Worm (Caenorhabditis elegans) whole organism, L4 larva: ENCODE results near the gene flp-25.

Experiments
- F49E8.2 ChIP-seq: sonication (generic microtip); optimal IDR thresholded peaks from 2 replicates; lab custom pipeline; 2016; ENCODE audit warnings: missing compliant biosample characterization, mild to moderate bottlenecking, missing genetic modification characterization, borderline replicate concordance
- egl-27 ChIP-seq: sonication (generic microtip); optimal IDR thresholded peaks from 3 replicates; lab custom pipeline; 2017; ENCODE audit warnings: missing biosample characterization, missing genetic modification reagents, missing genetic modification characterization
- hmg-1.1 ChIP-seq: fragments of 200-800 bp; sonication (Bioruptor generic); IDR thresholded peaks from 2 replicates; pipeline ENCODE4 v1.3.6; 2022; ENCODE audit warnings: missing genetic modification reagents, missing genetic modification characterization, missing compliant biosample characterization
- nhr-10 ChIP-seq: fragments of 150-350 bp; optimal IDR thresholded peaks from 2 replicates; lab custom pipeline; 2014; ENCODE audit warnings: missing biosample characterization, missing genetic modification characterization
- nhr-11 ChIP-seq: fragments of 150-350 bp; optimal IDR thresholded peaks from 2 replicates; lab custom pipeline; 2014; ENCODE audit warnings: missing biosample characterization, missing genetic modification characterization
- nhr-237 ChIP-seq: sonication (generic microtip); optimal IDR thresholded peaks from 2 replicates; lab custom pipeline; 2017; ENCODE audit warnings: missing biosample characterization, missing genetic modification characterization
- saeg-2 ChIP-seq: fragments of 200-800 bp; sonication (Bioruptor generic); IDR thresholded peaks from 2 replicates; pipeline ENCODE4 v1.3.6; 2022; ENCODE audit warnings: missing genetic modification reagents, missing genetic modification characterization, missing compliant biosample characterization
- unc-62 ChIP-seq, 3 experiments: fragments of 150-350 bp in 1 of 3; sonication (generic microtip); optimal IDR thresholded peaks in 2 of 3; peaks in 1 of 3; 1 replicate in 1 of 3; 2 replicates in 2 of 3; lab custom pipeline; 2014 to 2017; ENCODE audit warnings: missing biosample characterization in 3 of 3, missing genetic modification characterization in 3 of 3, missing genetic modification reagents in 3 of 3, missing genotype in 1 of 3

- TF ChIP-seq F49E8.2 (tag; lab: Kevin White, UChicago) (no peak), egl-27 (no peak), unc-62 (GFP tag; optimal IDR thresholded peaks at IDR 0.05 in 1 of 2; lab: Kevin White, UChicago) (no peak), unc-62 (tag; optimal IDR thresholded peaks at IDR 0.05; lab: Kevin White, UChicago) (no peak), hmg-1.1 (GFP tag; lab: Robert Waterston, UW) (no peak), saeg-2 (GFP tag; lab: Robert Waterston, UW) (no peak), nhr-11 (tag; lab: Kevin White, UChicago) (no peak), nhr-237 (no peak), nhr-10 (tag; lab: Kevin White, UChicago) (no peak)
These were observed 39.7 kb downstream of the flp-25 start, which contains the start of gene nlp-48 for ce11 chrIII:9401036-9401435.
